Fruit fly (Drosophila melanogaster) whole organism, embryonic: ENCODE results near the gene CG31174.

ENCODE experiments used
- Adf1 ChIP-seq: fragments of 200-800 bp; sonication (Bioruptor generic); IDR thresholded peaks from 2 replicates; pipeline ENCODE4 v1.3.6; 2022; ENCODE audit warnings: missing biosample characterization, missing genetic modification characterization
- Atf3 ChIP-seq: fragments of 200-800 bp; sonication (Bioruptor generic); optimal IDR thresholded peaks from 3 replicates; lab custom pipeline; 2016; ENCODE audit warnings: missing biosample characterization, missing genetic modification characterization
- CG10267 ChIP-seq: fragments of 200-800 bp; sonication (Bioruptor generic); optimal IDR thresholded peaks from 2 replicates; lab custom pipeline; 2018; ENCODE audit warnings: missing biosample characterization, mild to moderate bottlenecking, missing genetic modification characterization, moderate library complexity
- CG10979 ChIP-seq: fragments of 200-800 bp; sonication (Bioruptor generic); optimal IDR thresholded peaks from 2 replicates; lab custom pipeline; 2018; ENCODE audit warnings: missing biosample characterization, mild to moderate bottlenecking, missing genetic modification characterization, moderate library complexity
- CG12942 ChIP-seq: fragments of 200-800 bp; sonication (Bioruptor generic); optimal IDR thresholded peaks from 3 replicates; lab custom pipeline; 2016; ENCODE audit warnings: missing biosample characterization, missing genetic modification characterization
- CG14014 ChIP-seq: fragments of 200-800 bp; sonication (Bioruptor generic); IDR thresholded peaks from 2 replicates; pipeline ENCODE4 v1.3.6; 2022; ENCODE audit warnings: missing biosample characterization, missing genetic modification characterization
- CG14710 ChIP-seq: fragments of 200-800 bp; sonication (Bioruptor generic); optimal IDR thresholded peaks from 3 replicates; lab custom pipeline; 2019; ENCODE audit warnings: missing biosample characterization, mild to moderate bottlenecking, missing genetic modification characterization, moderate library complexity
- CG14860 ChIP-seq: fragments of 200-800 bp; sonication (Bioruptor generic); IDR thresholded peaks from 3 replicates; pipeline ENCODE4 v1.3.6; 2022; ENCODE audit warnings: missing biosample characterization, missing genetic modification characterization; ENCODE audit not compliant: partially characterized antibody
- CG14965 ChIP-seq: fragments of 200-800 bp; sonication (Bioruptor generic); optimal IDR thresholded peaks from 2 replicates; lab custom pipeline; 2016; ENCODE audit warnings: missing biosample characterization, missing genetic modification characterization, borderline replicate concordance
- CG17361 ChIP-seq: fragments of 200-800 bp; sonication (Bioruptor generic); IDR thresholded peaks from 3 replicates; pipeline ENCODE4 v1.3.6; 2022; ENCODE audit warnings: missing biosample characterization, missing genetic modification characterization
- CG1792 ChIP-seq: fragments of 200-800 bp; sonication (Bioruptor generic); optimal IDR thresholded peaks from 2 replicates; lab custom pipeline; 2016; ENCODE audit warnings: missing biosample characterization, missing genetic modification characterization
- CG2712 ChIP-seq: fragments of 200-800 bp; optimal IDR thresholded peaks from 3 replicates; lab custom pipeline; 2019; ENCODE audit warnings: missing biosample characterization, mild to moderate bottlenecking, missing genetic modification characterization, moderate library complexity
- CG3065 ChIP-seq: fragments of 200-800 bp; sonication (Bioruptor generic); optimal IDR thresholded peaks from 2 replicates; lab custom pipeline; 2016; ENCODE audit warnings: missing biosample characterization, missing genetic modification characterization
- CG31365 ChIP-seq: fragments of 200-800 bp; sonication (Bioruptor generic); optimal IDR thresholded peaks from 2 replicates; lab custom pipeline; 2018; ENCODE audit warnings: missing biosample characterization, mild to moderate bottlenecking, missing genetic modification characterization
- CG31388 ChIP-seq: fragments of 200-800 bp; sonication (Bioruptor generic); optimal IDR thresholded peaks from 2 replicates; lab custom pipeline; 2016; ENCODE audit warnings: missing biosample characterization, missing genetic modification characterization
- CG7928 ChIP-seq: fragments of 200-800 bp; sonication (Bioruptor generic); optimal IDR thresholded peaks from 2 replicates; lab custom pipeline; 2017; ENCODE audit warnings: missing biosample characterization, mild to moderate bottlenecking, missing genetic modification characterization
- CG8089 ChIP-seq: fragments of 200-800 bp; sonication (Bioruptor generic); optimal IDR thresholded peaks from 3 replicates; lab custom pipeline; 2016; ENCODE audit warnings: missing biosample characterization, missing genetic modification characterization
- CG8944 ChIP-seq: fragments of 200-800 bp; sonication (Bioruptor generic); optimal IDR thresholded peaks from 3 replicates; lab custom pipeline; 2016; ENCODE audit warnings: missing biosample characterization, missing genetic modification characterization
- CG9817 ChIP-seq: fragments of 200-800 bp; sonication (Bioruptor generic); optimal IDR thresholded peaks from 2 replicates; lab custom pipeline; 2018; ENCODE audit warnings: missing biosample characterization, mild to moderate bottlenecking, missing genetic modification characterization, moderate library complexity
- Ets65A ChIP-seq: fragments of 200-800 bp; sonication (Bioruptor generic); peaks from one replicate; lab custom pipeline; 2016; ENCODE audit warnings: missing biosample characterization, missing genetic modification characterization
- HLH4C ChIP-seq: fragments of 200-800 bp; sonication (Bioruptor generic); IDR thresholded peaks from 3 replicates; pipeline ENCODE4 v1.3.6; 2022; ENCODE audit warnings: missing biosample characterization, missing genetic modification characterization; ENCODE audit not compliant: partially characterized antibody
- Kr ChIP-seq: fragments of 200-800 bp; sonication (Bioruptor generic); optimal IDR thresholded peaks from 2 replicates; lab custom pipeline; 2017; ENCODE audit warnings: missing biosample characterization, mild to moderate bottlenecking, missing genetic modification characterization
- Lim3 ChIP-seq: fragments of 200-800 bp; sonication (Bioruptor generic); IDR thresholded peaks from 2 replicates; pipeline ENCODE4 v1.3.6; 2022; ENCODE audit warnings: missing biosample characterization, missing genetic modification characterization
- Med ChIP-seq: fragments of 200-800 bp; sonication (Bioruptor generic); peaks from one replicate; lab custom pipeline; 2016; ENCODE audit warnings: missing biosample characterization, missing genetic modification characterization, mild to moderate bottlenecking, inconsistent platforms, moderate library complexity
- Rfx ChIP-seq: fragments of 200-800 bp; sonication (Bioruptor generic); IDR thresholded peaks from 2 replicates; pipeline ENCODE4 v1.3.6; 2022; ENCODE audit warnings: missing biosample characterization, missing genetic modification characterization
- Rx ChIP-seq: fragments of 200-800 bp; sonication (Bioruptor generic); IDR thresholded peaks from 2 replicates; pipeline ENCODE4 v1.3.6; 2022; ENCODE audit warnings: missing biosample characterization, missing genetic modification characterization
- Six4 ChIP-seq: fragments of 200-800 bp; sonication (Bioruptor generic); optimal IDR thresholded peaks from 2 replicates; lab custom pipeline; 2016; ENCODE audit warnings: missing biosample characterization, missing genetic modification characterization
- Sox102F ChIP-seq: fragments of 200-800 bp; sonication (Bioruptor generic); optimal IDR thresholded peaks from 2 replicates; lab custom pipeline; 2018; ENCODE audit warnings: missing biosample characterization, mild to moderate bottlenecking, missing genetic modification characterization, moderate library complexity
- Ssrp ChIP-seq: fragments of 200-800 bp; sonication (Bioruptor generic); optimal IDR thresholded peaks from 2 replicates; lab custom pipeline; 2018; ENCODE audit warnings: missing biosample characterization, mild to moderate bottlenecking, missing genetic modification characterization, moderate library complexity
- TFAM ChIP-seq: fragments of 200-800 bp; sonication (Bioruptor generic); optimal IDR thresholded peaks from 2 replicates; lab custom pipeline; 2017; ENCODE audit warnings: missing biosample characterization, missing genetic modification characterization, inconsistent platforms
- amos ChIP-seq: fragments of 200-800 bp; sonication (Bioruptor generic); IDR thresholded peaks from 2 replicates; pipeline ENCODE4 v1.3.6; 2022; ENCODE audit warnings: missing biosample characterization, missing genetic modification characterization; ENCODE audit not compliant: partially characterized antibody
- bab2 ChIP-seq: fragments of 200-800 bp; sonication (Bioruptor generic); optimal IDR thresholded peaks from 2 replicates; lab custom pipeline; 2016; ENCODE audit warnings: missing biosample characterization, missing genetic modification characterization
- cg ChIP-seq: fragments of 200-800 bp; sonication (Bioruptor generic); optimal IDR thresholded peaks from 3 replicates; lab custom pipeline; 2019; ENCODE audit warnings: missing biosample characterization, mild to moderate bottlenecking, missing genetic modification characterization, moderate library complexity
- crol ChIP-seq: fragments of 200-800 bp; sonication (Bioruptor generic); IDR thresholded peaks from 2 replicates; pipeline ENCODE4 v1.3.6; 2022; ENCODE audit warnings: missing biosample characterization, missing genetic modification characterization
- dmrt99B ChIP-seq: fragments of 200-800 bp; sonication (Bioruptor generic); optimal IDR thresholded peaks from 2 replicates; lab custom pipeline; 2018; ENCODE audit warnings: missing biosample characterization, mild to moderate bottlenecking, missing genetic modification characterization, moderate library complexity
- gem ChIP-seq: fragments of 200-800 bp; sonication (Bioruptor generic); optimal IDR thresholded peaks from 2 replicates; lab custom pipeline; 2019; ENCODE audit warnings: missing biosample characterization, mild to moderate bottlenecking, missing genetic modification characterization, moderate library complexity
- gsb ChIP-seq: fragments of 200-800 bp; sonication (Bioruptor generic); IDR thresholded peaks from 2 replicates; pipeline ENCODE4 v1.3.6; 2022; ENCODE audit warnings: missing biosample characterization, missing genetic modification characterization
- her ChIP-seq: fragments of 200-800 bp; sonication (Bioruptor generic); optimal IDR thresholded peaks from 2 replicates; lab custom pipeline; 2016; ENCODE audit warnings: missing biosample characterization, missing genetic modification characterization
- lola ChIP-seq, 3 experiments: fragments of >200 bp in 2 of 3; fragments of 200-800 bp in 1 of 3; sonication (Bioruptor generic) in 1 of 3; optimal IDR thresholded peaks; 2 replicates each; lab custom pipeline; 2017 to 2019; ENCODE audit warnings: missing biosample characterization in 3 of 3, missing genetic modification characterization in 3 of 3, mild to moderate bottlenecking in 1 of 3, moderate library complexity in 1 of 3
- phol ChIP-seq: fragments of 200-800 bp; sonication (Bioruptor generic); optimal IDR thresholded peaks from 3 replicates; lab custom pipeline; 2018; ENCODE audit warnings: missing biosample characterization, mild to moderate bottlenecking, missing genetic modification characterization, moderate library complexity
- ranshi ChIP-seq: fragments of 200-800 bp; sonication (Bioruptor generic); IDR thresholded peaks from 2 replicates; pipeline ENCODE4 v1.3.6; 2022; ENCODE audit warnings: missing biosample characterization, missing genetic modification characterization
- run ChIP-seq: fragments of 200-800 bp; sonication (Bioruptor generic); optimal IDR thresholded peaks from 3 replicates; lab custom pipeline; 2018; ENCODE audit warnings: missing biosample characterization, mild to moderate bottlenecking, missing genetic modification characterization
- salm ChIP-seq: fragments of 200-800 bp; sonication (Bioruptor generic); optimal IDR thresholded peaks from 2 replicates; lab custom pipeline; 2018; ENCODE audit warnings: missing biosample characterization, mild to moderate bottlenecking, missing genetic modification characterization
- slbo ChIP-seq: fragments of 200-800 bp; sonication (Bioruptor generic); IDR thresholded peaks from 2 replicates; pipeline ENCODE4 v1.3.6; 2022; ENCODE audit warnings: missing biosample characterization, missing genetic modification characterization
- sob ChIP-seq: fragments of 200-800 bp; sonication (Bioruptor generic); IDR thresholded peaks from 2 replicates; pipeline ENCODE4 v1.3.6; 2022; ENCODE audit warnings: missing biosample characterization, missing genetic modification characterization
- toy ChIP-seq: fragments of 200-800 bp; sonication (Bioruptor generic); IDR thresholded peaks from 2 replicates; pipeline ENCODE4 v1.3.6; 2022; ENCODE audit warnings: missing biosample characterization, missing genetic modification characterization
- zfh1 ChIP-seq: fragments of 200-800 bp; sonication (Bioruptor generic); IDR thresholded peaks from 3 replicates; pipeline ENCODE4 v1.3.6; 2022; ENCODE audit warnings: missing biosample characterization, missing genetic modification characterization

Gene CG31174

DNA sequence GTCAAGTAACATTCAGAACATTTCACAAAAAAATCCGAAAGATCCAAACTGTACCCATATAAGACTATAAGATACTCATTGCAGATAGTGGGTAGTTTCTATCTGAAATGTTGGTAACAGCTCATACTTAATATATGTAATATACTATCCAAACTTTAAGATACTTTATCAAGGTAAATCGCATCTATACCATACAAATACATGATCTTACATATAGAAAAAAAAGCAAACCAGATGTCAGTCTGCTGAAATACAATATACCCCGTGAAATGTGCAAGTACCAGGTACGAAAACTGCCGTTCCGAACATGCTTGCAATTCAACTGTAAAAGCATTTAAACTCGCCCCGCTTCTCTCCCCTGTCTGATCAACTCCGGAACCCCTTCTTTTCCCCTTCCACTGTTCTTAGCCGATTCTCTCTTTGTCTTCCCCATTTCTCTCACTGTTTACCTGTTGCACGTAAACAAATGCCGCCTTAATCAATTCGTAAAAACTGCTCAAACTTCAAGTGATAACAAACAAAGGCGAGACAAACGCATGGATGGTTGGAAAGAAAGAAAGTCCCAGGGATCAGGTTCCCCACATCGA, 41.8 kb downstream of the CG31174 start (continued):
- TF ChIP-seq HLH4C (GFP tag; lab: Robert Waterston, UW) (peak; percentile 38; the same call in 2 of the 3 replicates), Six4 (GFP tag; lab: Kevin White, UChicago) (no peak), run (tag; lab: Kevin White, UChicago) (no peak), CG14710 (tag; lab: Kevin White, UChicago) (no peak), Sox102F (GFP tag; lab: Kevin White, UChicago) (peak; percentile 25), phol (tag; lab: Kevin White, UChicago) (peak; percentile 20), crol (peak; percentile 87; the same call in 1 of the 2 replicates), zfh1 (GFP tag; lab: Robert Waterston, UW) (0 out of 3 replicates have a peak, but pooled peaks have one; percentile 21), Rfx (GFP tag; lab: Robert Waterston, UW) (no peak), CG9817 (no peak), CG3065 (no peak), Atf3 (no peak), Ets65A (GFP tag; lab: Kevin White, UChicago) (peak; percentile 11), cg (GFP tag; lab: Kevin White, UChicago) (no peak), Lim3 (GFP tag; lab: Robert Waterston, UW) (no peak), ranshi (0 out of 2 replicates have a peak, but pooled peaks have one; percentile 21)

DNA sequence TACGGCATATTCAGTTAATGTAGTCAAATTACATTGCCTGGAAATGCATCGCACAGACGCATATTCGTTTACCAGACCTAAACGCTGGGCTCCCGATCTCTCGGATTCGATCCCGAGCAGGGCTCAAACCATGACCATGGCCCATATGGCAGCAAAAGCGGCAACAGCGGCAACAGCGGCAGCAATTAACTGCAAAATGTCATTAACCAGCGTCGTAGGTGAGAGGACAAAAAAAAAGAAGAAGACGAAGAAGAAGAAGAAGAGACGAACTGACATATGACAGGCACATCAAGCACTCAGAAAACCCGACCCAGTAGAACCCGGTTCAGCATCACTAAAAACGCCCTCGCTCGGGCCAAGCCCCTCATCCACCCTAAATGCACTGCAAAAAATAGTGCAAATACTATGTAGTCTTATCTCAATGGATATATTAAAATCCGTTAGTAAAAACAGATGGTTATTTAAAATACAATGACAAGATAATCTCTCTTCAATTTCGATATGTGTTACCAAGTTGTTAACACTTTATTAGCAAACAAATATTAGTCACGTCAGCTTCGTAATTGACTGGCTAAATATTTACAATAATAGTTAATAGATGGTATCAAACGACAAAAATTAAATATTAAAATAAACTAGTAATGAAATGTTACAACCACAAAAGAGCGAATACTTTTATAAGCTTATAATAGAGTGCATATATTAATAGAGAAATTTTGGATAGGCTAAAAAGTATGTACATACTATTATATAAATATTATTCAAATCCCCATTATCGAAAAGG, 43.3 kb downstream of the CG31174 start:
- TF ChIP-seq CG14965 (GFP tag; lab: Kevin White, UChicago) (no peak), toy (GFP tag; lab: Robert Waterston, UW) (0 out of 2 replicates have a peak, but pooled peaks have one; percentile 17), Ssrp (tag; lab: Kevin White, UChicago) (no peak), CG14014 (GFP tag; lab: Robert Waterston, UW) (no peak), CG14710 (tag; lab: Kevin White, UChicago) (peak; percentile 10), her (GFP tag; lab: Kevin White, UChicago) (no peak), lola (GFP tag; optimal IDR thresholded peaks at IDR 0.05; lab: Kevin White, UChicago) (peak in 1 of 3 experiments; percentile 56), gsb (GFP tag; lab: Robert Waterston, UW) (0 out of 2 replicates have a peak, but pooled peaks have one; percentile 23), TFAM (GFP tag; lab: Kevin White, UChicago) (no peak), slbo (GFP tag; lab: Robert Waterston, UW) (no peak), sob (GFP tag; lab: Robert Waterston, UW) (no peak), Kr (GFP tag; lab: Kevin White, UChicago) (no peak), CG31388 (GFP tag; lab: Kevin White, UChicago) (no peak), CG10267 (peak; percentile 20), CG12942 (no peak), CG10979 (tag; lab: Kevin White, UChicago) (peak; percentile 22), salm (tag; lab: Kevin White, UChicago) (no peak), Adf1 (GFP tag; lab: Robert Waterston, UW) (no peak), CG1792 (GFP tag; lab: Kevin White, UChicago) (no peak), CG2712 (tag; lab: Kevin White, UChicago) (peak; percentile 6), CG7928 (GFP tag; lab: Kevin White, UChicago) (no peak), dmrt99B (no peak), CG17361 (GFP tag; lab: Robert Waterston, UW) (0 out of 3 replicates have a peak, but pooled peaks have one; percentile 39), CG8089 (no peak), bab2 (GFP tag; lab: Kevin White, UChicago) (no peak), CG31365 (no peak), Rx (GFP tag; lab: Robert Waterston, UW) (no peak), CG14860 (GFP tag; lab: Robert Waterston, UW) (no peak), gem (peak; percentile 2), CG8944 (no peak), Med (GFP tag; lab: Kevin White, UChicago) (peak; percentile 24), amos (GFP tag; lab: Robert Waterston, UW) (no peak)
